Fruit fly (Drosophila melanogaster) whole organism, embryonic: Measurements from ENCODE around the gene CG10512.

Source experiments
- ken ChIP-seq: fragments of 200-800 bp; sonication (Bioruptor generic); IDR thresholded peaks from 3 replicates; pipeline ENCODE4 v1.3.6; 2022; ENCODE audit warnings: missing biosample characterization, missing genetic modification characterization
- ranshi ChIP-seq: fragments of 200-800 bp; sonication (Bioruptor generic); IDR thresholded peaks from 2 replicates; pipeline ENCODE4 v1.3.6; 2022; ENCODE audit warnings: missing biosample characterization, missing genetic modification characterization

DNA sequence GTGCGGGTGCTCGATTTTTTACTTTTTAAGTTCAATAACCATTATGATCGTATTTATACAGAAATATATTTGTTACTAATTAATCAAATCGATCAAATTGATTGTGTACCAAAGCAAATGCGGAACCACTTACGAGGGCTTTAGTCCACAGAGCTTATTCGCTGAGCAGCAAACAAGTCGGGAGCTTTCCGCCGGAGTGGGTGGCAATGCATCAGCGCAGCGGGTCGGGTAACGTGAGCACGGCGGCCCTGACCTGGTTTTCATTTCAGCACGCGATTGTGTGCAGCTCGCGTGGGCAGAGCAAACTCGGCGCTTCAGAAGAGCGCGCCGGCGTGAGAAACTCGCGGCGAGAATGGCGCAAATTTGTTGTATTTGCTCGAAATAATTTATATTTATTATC is 16.4 kb downstream of the CG10512 start:
- TF ChIP-seq ken = no peak
- no peak for TF ChIP-seq ranshi (GFP tag; lab: Robert Waterston, UW)
